Worm (Caenorhabditis elegans): ENCODE results near the gene gst-32.
"Not testable (repeated sequence)": the region's sequence is repeated elsewhere in the genome, so short reads cannot be mapped to it uniquely, and the experiment has no call there.

- not testable (repeated sequence) for TF ChIP-seq flh-1 (GFP tag; optimal IDR thresholded peaks at IDR 0.05); unc-62 (GFP tag; optimal IDR thresholded peaks at IDR 0.05); ces-1 (GFP tag; optimal IDR thresholded peaks at IDR 0.05); snpc-4 (tag; optimal IDR thresholded peaks at IDR 0.05); mls-2 (tag; optimal IDR thresholded peaks at IDR 0.05); sptf-1 (tag; optimal IDR thresholded peaks at IDR 0.05); mep-1 (tag; optimal IDR thresholded peaks at IDR 0.05); nhr-28 (tag; optimal IDR thresholded peaks at IDR 0.05)
Observed at ce11 chrII:15171816-15172215, 6.6 kb downstream of the gst-32 start, which contains the start of gene gst-39.

Measured in whole organism, mixed stage, embryonic.